Fruit fly (Drosophila melanogaster) whole organism, embryonic: ENCODE results near the gene Phyhd1.

Source experiments
- Aef1 ChIP-seq: fragments of 200-800 bp; sonication (Bioruptor generic); IDR thresholded peaks from 3 replicates; pipeline ENCODE4 v1.3.6; 2022; ENCODE audit warnings: missing biosample characterization, missing genetic modification characterization
- Awh ChIP-seq: fragments of 200-800 bp; sonication (Bioruptor generic); IDR thresholded peaks from 2 replicates; pipeline ENCODE4, ENCODE4 v1.3.6; 2022; ENCODE audit warnings: missing biosample characterization, missing genetic modification characterization
- B-H1 ChIP-seq: fragments of 200-800 bp; sonication (Bioruptor generic); IDR thresholded peaks from 3 replicates; pipeline ENCODE4 v1.3.6; 2022; ENCODE audit warnings: missing biosample characterization, missing genetic modification characterization
- Bdp1 ChIP-seq: fragments of 200-800 bp; sonication (Bioruptor generic); optimal IDR thresholded peaks from 3 replicates; lab custom pipeline; 2016; ENCODE audit warnings: missing biosample characterization, missing genetic modification characterization
- CG10321 ChIP-seq: fragments of 200-800 bp; sonication (Bioruptor generic); IDR thresholded peaks from 2 replicates; pipeline ENCODE4 v1.3.6; 2022; ENCODE audit warnings: missing biosample characterization, missing genetic modification characterization
- CG10959 ChIP-seq: fragments of 200-800 bp; sonication (Bioruptor generic); IDR thresholded peaks from 2 replicates; pipeline ENCODE4 v1.3.6; 2022; ENCODE audit warnings: missing biosample characterization, missing genetic modification characterization
- CG11456 ChIP-seq: fragments of 200-800 bp; sonication (Bioruptor generic); IDR thresholded peaks from 3 replicates; pipeline ENCODE4 v1.3.6; 2022; ENCODE audit warnings: missing biosample characterization, missing genetic modification characterization
- CG12391 ChIP-seq: fragments of 200-800 bp; sonication (Bioruptor generic); optimal IDR thresholded peaks from 3 replicates; lab custom pipeline; 2018; ENCODE audit warnings: missing biosample characterization, mild to moderate bottlenecking, missing genetic modification characterization, moderate library complexity
- CG13287 ChIP-seq: fragments of 200-800 bp; sonication (Bioruptor generic); IDR thresholded peaks from 2 replicates; pipeline ENCODE4 v1.3.6; 2022; ENCODE audit warnings: missing biosample characterization, missing genetic modification characterization; ENCODE audit not compliant: partially characterized antibody
- CG14710 ChIP-seq: fragments of 200-800 bp; sonication (Bioruptor generic); optimal IDR thresholded peaks from 3 replicates; lab custom pipeline; 2019; ENCODE audit warnings: missing biosample characterization, mild to moderate bottlenecking, missing genetic modification characterization, moderate library complexity
- CG17328 ChIP-seq: fragments of 200-800 bp; sonication (Bioruptor generic); IDR thresholded peaks from 2 replicates; pipeline ENCODE4 v1.3.6; 2022; ENCODE audit warnings: missing biosample characterization, missing genetic modification characterization
- CG17912 ChIP-seq: fragments of 200-800 bp; sonication (Bioruptor generic); optimal IDR thresholded peaks from 2 replicates; lab custom pipeline; 2018; ENCODE audit warnings: missing biosample characterization, mild to moderate bottlenecking, missing genetic modification characterization
- CG18476 ChIP-seq: fragments of 200-800 bp; sonication (Bioruptor generic); optimal IDR thresholded peaks from 2 replicates; lab custom pipeline; 2016; ENCODE audit warnings: missing biosample characterization, mild to moderate bottlenecking, missing genetic modification characterization
- CG4854 ChIP-seq: fragments of 200-800 bp; sonication (Bioruptor generic); optimal IDR thresholded peaks from 2 replicates; lab custom pipeline; 2016; ENCODE audit warnings: missing biosample characterization, missing genetic modification characterization, inconsistent platforms
- CG5180 ChIP-seq: fragments of 200-800 bp; sonication (Bioruptor generic); optimal IDR thresholded peaks from 3 replicates; lab custom pipeline; 2017; ENCODE audit warnings: missing biosample characterization, missing genetic modification characterization, mild to moderate bottlenecking, moderate library complexity, missing genetic modification reagents
- CG5245 ChIP-seq: fragments of 200-800 bp; sonication (Bioruptor generic); optimal IDR thresholded peaks from 3 replicates; lab custom pipeline; 2016; ENCODE audit warnings: missing biosample characterization, missing genetic modification characterization
- CG7271 ChIP-seq: fragments of 200-800 bp; sonication (Bioruptor generic); optimal IDR thresholded peaks from 2 replicates; lab custom pipeline; 2018; ENCODE audit warnings: missing biosample characterization, mild to moderate bottlenecking, missing genetic modification characterization, moderate library complexity
- CG9215 ChIP-seq: fragments of 200-800 bp; sonication (Bioruptor generic); IDR thresholded peaks from 2 replicates; pipeline ENCODE4 v1.3.6; 2022; ENCODE audit warnings: missing biosample characterization, missing genetic modification characterization
- CG9437 ChIP-seq: fragments of 200-800 bp; sonication (Bioruptor generic); optimal IDR thresholded peaks from 2 replicates; lab custom pipeline; 2018; ENCODE audit warnings: missing biosample characterization, mild to moderate bottlenecking, missing genetic modification characterization
- HmgD ChIP-seq: fragments of 200-800 bp; sonication (Bioruptor generic); optimal IDR thresholded peaks from 3 replicates; lab custom pipeline; 2016; ENCODE audit warnings: missing biosample characterization, missing genetic modification characterization
- Hr3 ChIP-seq: fragments of 200-800 bp; sonication (Bioruptor generic); optimal IDR thresholded peaks from 3 replicates; lab custom pipeline; 2016; ENCODE audit warnings: missing biosample characterization, missing genetic modification characterization
- Jarid2 ChIP-seq: fragments of 200-800 bp; sonication (Bioruptor generic); optimal IDR thresholded peaks from 3 replicates; lab custom pipeline; 2017; ENCODE audit warnings: mild to moderate bottlenecking, missing biosample characterization, missing genetic modification reagents, missing genetic modification characterization
- Lpt ChIP-seq: fragments of >200 bp; optimal IDR thresholded peaks from 2 replicates; lab custom pipeline; 2018; ENCODE audit warnings: missing biosample characterization, missing genetic modification characterization
- Med ChIP-seq: fragments of 200-800 bp; sonication (Bioruptor generic); peaks from one replicate; lab custom pipeline; 2016; ENCODE audit warnings: missing biosample characterization, missing genetic modification characterization, mild to moderate bottlenecking, inconsistent platforms, moderate library complexity
- Pdp1 ChIP-seq, 2 experiments: fragments of 200-800 bp; sonication (Bioruptor generic); optimal IDR thresholded peaks; 3 replicates each; lab custom pipeline; 2016; ENCODE audit warnings: missing biosample characterization in 2 of 2, missing genetic modification characterization in 2 of 2, mild to moderate bottlenecking in 1 of 2, moderate library complexity in 1 of 2
- Six4 ChIP-seq: fragments of 200-800 bp; sonication (Bioruptor generic); optimal IDR thresholded peaks from 2 replicates; lab custom pipeline; 2016; ENCODE audit warnings: missing biosample characterization, missing genetic modification characterization
- Spps ChIP-seq: fragments of 200-800 bp; sonication (Bioruptor generic); optimal IDR thresholded peaks from 2 replicates; lab custom pipeline; 2018; ENCODE audit warnings: missing biosample characterization, mild to moderate bottlenecking, missing genetic modification characterization
- Usf ChIP-seq: fragments of 200-800 bp; sonication (Bioruptor generic); optimal IDR thresholded peaks from 2 replicates; lab custom pipeline; 2017; ENCODE audit warnings: missing genotype, missing biosample characterization, missing genetic modification characterization
- bab2 ChIP-seq: fragments of 200-800 bp; sonication (Bioruptor generic); optimal IDR thresholded peaks from 2 replicates; lab custom pipeline; 2016; ENCODE audit warnings: missing biosample characterization, missing genetic modification characterization
- btn ChIP-seq: fragments of 200-800 bp; sonication (Bioruptor generic); optimal IDR thresholded peaks from 2 replicates; lab custom pipeline; 2016; ENCODE audit warnings: missing biosample characterization, missing genetic modification characterization
- cas ChIP-seq: fragments of 200-800 bp; sonication (Bioruptor generic); IDR thresholded peaks from 2 replicates; pipeline ENCODE4 v1.3.6; 2022; ENCODE audit warnings: missing biosample characterization, missing genetic modification characterization
- crc ChIP-seq: fragments of 200-800 bp; sonication (Bioruptor generic); optimal IDR thresholded peaks from 2 replicates; lab custom pipeline; 2016; ENCODE audit warnings: missing biosample characterization, missing genetic modification characterization
- dimm ChIP-seq: fragments of 200-800 bp; sonication (Bioruptor generic); IDR thresholded peaks from 2 replicates; pipeline ENCODE4 v1.3.6; 2022; ENCODE audit warnings: missing biosample characterization, missing genetic modification characterization
- ems ChIP-seq: fragments of 200-800 bp; sonication (Bioruptor generic); optimal IDR thresholded peaks from 3 replicates; lab custom pipeline; 2016; ENCODE audit warnings: missing biosample characterization, missing genetic modification characterization
- exex ChIP-seq: fragments of 200-800 bp; sonication (Bioruptor generic); optimal IDR thresholded peaks from 4 replicates; lab custom pipeline; 2018; ENCODE audit warnings: missing biosample characterization, mild to moderate bottlenecking, missing genetic modification characterization, moderate library complexity
- gcm2 ChIP-seq: fragments of 200-800 bp; sonication (Bioruptor generic); optimal IDR thresholded peaks from 2 replicates; lab custom pipeline; 2016; ENCODE audit warnings: missing biosample characterization, missing genetic modification characterization
- gsb-n ChIP-seq: fragments of 200-800 bp; sonication (Bioruptor generic); optimal IDR thresholded peaks from 3 replicates; lab custom pipeline; 2018; ENCODE audit warnings: missing biosample characterization, mild to moderate bottlenecking, missing genetic modification characterization
- ind ChIP-seq: fragments of 200-800 bp; sonication (Bioruptor generic); optimal IDR thresholded peaks from 3 replicates; lab custom pipeline; 2016; ENCODE audit warnings: missing biosample characterization, missing genetic modification characterization
- nerfin-2 ChIP-seq: fragments of 200-800 bp; sonication (Bioruptor generic); IDR thresholded peaks from 2 replicates; pipeline ENCODE4 v1.3.6; 2022; ENCODE audit warnings: missing biosample characterization, missing genetic modification characterization; ENCODE audit not compliant: partially characterized antibody
- nmo ChIP-seq: fragments of 200-800 bp; sonication (Bioruptor generic); optimal IDR thresholded peaks from 2 replicates; lab custom pipeline; 2018; ENCODE audit warnings: missing biosample characterization, mild to moderate bottlenecking, missing genetic modification characterization, moderate library complexity
- prd ChIP-seq, 3 experiments: fragments of >200 bp in 2 of 3; fragments of 200-800 bp in 1 of 3; sonication (Bioruptor generic) in 1 of 3; optimal IDR thresholded peaks in 2 of 3; IDR thresholded peaks in 1 of 3; 2 replicates in 2 of 3; 3 replicates in 1 of 3; pipeline versions ENCODE4 v1.3.6 to Lab custom; 2017 to 2022; ENCODE audit warnings: missing biosample characterization in 1 of 3, missing genetic modification characterization in 1 of 3
- salm ChIP-seq: fragments of 200-800 bp; sonication (Bioruptor generic); optimal IDR thresholded peaks from 2 replicates; lab custom pipeline; 2018; ENCODE audit warnings: missing biosample characterization, mild to moderate bottlenecking, missing genetic modification characterization
- sens-2 ChIP-seq: fragments of 200-800 bp; sonication (Bioruptor generic); IDR thresholded peaks from 2 replicates; pipeline ENCODE4 v1.3.6; 2022; ENCODE audit warnings: missing biosample characterization, missing genetic modification characterization
- sob ChIP-seq: fragments of 200-800 bp; sonication (Bioruptor generic); IDR thresholded peaks from 2 replicates; pipeline ENCODE4 v1.3.6; 2022; ENCODE audit warnings: missing biosample characterization, missing genetic modification characterization
- sqz ChIP-seq: fragments of 200-800 bp; sonication (Bioruptor generic); optimal IDR thresholded peaks from 3 replicates; lab custom pipeline; 2018; ENCODE audit warnings: missing biosample characterization, mild to moderate bottlenecking, missing genetic modification characterization
- stc ChIP-seq: fragments of 200-800 bp; sonication (Bioruptor generic); IDR thresholded peaks from 2 replicates; pipeline ENCODE4 v1.3.6; 2022; ENCODE audit warnings: missing biosample characterization, missing genetic modification characterization
- sug ChIP-seq: fragments of 200-800 bp; optimal IDR thresholded peaks from 2 replicates; lab custom pipeline; 2019; ENCODE audit warnings: missing biosample characterization, mild to moderate bottlenecking, missing genetic modification characterization, moderate library complexity
- zfh1 ChIP-seq: fragments of 200-800 bp; sonication (Bioruptor generic); IDR thresholded peaks from 3 replicates; pipeline ENCODE4 v1.3.6; 2022; ENCODE audit warnings: missing biosample characterization, missing genetic modification characterization

Gene Phyhd1

dm6 chr3R:10680825-10681681 lies at the start of gene Phyhd1 (continued):
- TF ChIP-seq sob (GFP tag; lab: Robert Waterston, UW) (peak; percentile 94), ind (GFP tag; lab: Kevin White, UChicago) (peak; percentile 95), btn (GFP tag; lab: Kevin White, UChicago) (peak; percentile 92), HmgD (GFP tag; lab: Kevin White, UChicago) (peak; percentile 95), CG13287 (GFP tag; lab: Robert Waterston, UW) (no peak), CG10321 (GFP tag; lab: Robert Waterston, UW) (peak; percentile 77), sug (tag; lab: Kevin White, UChicago) (peak; percentile 81), Six4 (GFP tag; lab: Kevin White, UChicago) (peak; percentile 94), CG17328 (GFP tag; lab: Robert Waterston, UW) (peak; percentile 93), CG7271 (tag; lab: Kevin White, UChicago) (peak; percentile 65), bab2 (GFP tag; lab: Kevin White, UChicago) (peak; percentile 97), CG12391 (tag; lab: Kevin White, UChicago) (peak; percentile 95), Awh (GFP tag; lab: Robert Waterston, UW) (peak; percentile 89), cas (peak; percentile 79), CG5245 (GFP tag; lab: Kevin White, UChicago) (peak; percentile 91), CG9437 (GFP tag; lab: Kevin White, UChicago) (peak; percentile 87), sqz (GFP tag; lab: Kevin White, UChicago) (peak; percentile 89), CG4854 (GFP tag; lab: Kevin White, UChicago) (peak; percentile 94), CG14710 (tag; lab: Kevin White, UChicago) (peak; percentile 89), ems (GFP tag; lab: Kevin White, UChicago) (peak; percentile 95), Hr3 (GFP tag; lab: Kevin White, UChicago) (peak; percentile 94), nmo (GFP tag; lab: Kevin White, UChicago) (peak; percentile 96), Med (GFP tag; lab: Kevin White, UChicago) (peak; percentile 100), Spps (tag; lab: Kevin White, UChicago) (peak; percentile 92), Pdp1 (GFP tag; optimal IDR thresholded peaks at IDR 0.05; lab: Kevin White, UChicago) (peak; percentile 96 to 97), CG9215 (GFP tag; lab: Robert Waterston, UW) (peak; percentile 84), crc (peak; percentile 87), salm (tag; lab: Kevin White, UChicago) (peak; percentile 95), exex (peak; percentile 80), dimm (GFP tag; lab: Robert Waterston, UW) (peak; percentile 64), Jarid2 (peak; percentile 83), Usf (GFP tag; lab: Kevin White, UChicago) (peak; percentile 89), CG17912 (GFP tag; lab: Kevin White, UChicago) (no peak), CG10959 (GFP tag; lab: Robert Waterston, UW) (peak; percentile 97), gcm2 (GFP tag; lab: Kevin White, UChicago) (peak; percentile 89), sens-2 (GFP tag; lab: Robert Waterston, UW) (peak; percentile 87), CG5180 (GFP tag; lab: Kevin White, UChicago) (peak; percentile 70), Bdp1 (GFP tag; lab: Kevin White, UChicago) (peak; percentile 84), zfh1 (GFP tag; lab: Robert Waterston, UW) (peak; percentile 96), CG18476 (GFP tag; lab: Kevin White, UChicago) (peak; percentile 95), stc (GFP tag; lab: Robert Waterston, UW) (peak; percentile 94), gsb-n (peak; percentile 97), Lpt (GFP tag; lab: Kevin White, UChicago) (no peak), CG11456 (GFP tag; lab: Robert Waterston, UW) (peak; percentile 94), Aef1 (GFP tag; lab: Robert Waterston, UW) (peak; percentile 95), B-H1 (GFP tag; lab: Robert Waterston, UW) (peak; percentile 88), prd (optimal IDR thresholded peaks at IDR 0.05; lab: Kevin White, UChicago) (no peak), prd (GFP tag; IDR thresholded peaks at IDR 0.05; lab: Robert Waterston, UW) (peak; percentile 96), nerfin-2 (GFP tag; lab: Robert Waterston, UW) (no peak)
